Worm (Caenorhabditis elegans) whole organism, midembryonic: ENCODE results near the gene Y57G7A.6.

Experiments
- T22C8.4 ChIP-seq: fragments of 200-800 bp; sonication (Bioruptor generic); IDR thresholded peaks from 2 replicates; pipeline ENCODE4 v1.3.6; 2022; ENCODE audit warnings: missing genetic modification characterization, missing compliant biosample characterization
- cog-1 ChIP-seq: sonication (generic microtip); optimal IDR thresholded peaks from 2 replicates; lab custom pipeline; 2016; ENCODE audit warnings: missing genetic modification characterization, missing compliant biosample characterization
- flt-1 ChIP-seq: fragments of 200-800 bp; sonication (Bioruptor generic); IDR thresholded peaks from 2 replicates; pipeline ENCODE4 v1.3.6; 2022; ENCODE audit warnings: missing genetic modification characterization, missing compliant biosample characterization
- klf-2 ChIP-seq: fragments of 200-800 bp; sonication (Bioruptor generic); conservative IDR thresholded peaks from 2 replicates; pipeline ENCODE4 v1.3.6; 2022; ENCODE audit warnings: missing genetic modification reagents, missing genetic modification characterization, missing compliant biosample characterization
- med-1 ChIP-seq: sonication (generic microtip); optimal IDR thresholded peaks from 2 replicates; lab custom pipeline; 2017; ENCODE audit warnings: missing genetic modification characterization, mild to moderate bottlenecking, missing compliant biosample characterization, antibody characterized with exemption, missing genetic modification reagents; ENCODE audit not compliant: insufficient read depth
- ref-1 ChIP-seq: fragments of 200-800 bp; sonication (Bioruptor generic); conservative IDR thresholded peaks from 2 replicates; pipeline ENCODE4 v1.3.6; 2022; ENCODE audit warnings: missing genetic modification reagents, missing genetic modification characterization, missing compliant biosample characterization

DNA sequence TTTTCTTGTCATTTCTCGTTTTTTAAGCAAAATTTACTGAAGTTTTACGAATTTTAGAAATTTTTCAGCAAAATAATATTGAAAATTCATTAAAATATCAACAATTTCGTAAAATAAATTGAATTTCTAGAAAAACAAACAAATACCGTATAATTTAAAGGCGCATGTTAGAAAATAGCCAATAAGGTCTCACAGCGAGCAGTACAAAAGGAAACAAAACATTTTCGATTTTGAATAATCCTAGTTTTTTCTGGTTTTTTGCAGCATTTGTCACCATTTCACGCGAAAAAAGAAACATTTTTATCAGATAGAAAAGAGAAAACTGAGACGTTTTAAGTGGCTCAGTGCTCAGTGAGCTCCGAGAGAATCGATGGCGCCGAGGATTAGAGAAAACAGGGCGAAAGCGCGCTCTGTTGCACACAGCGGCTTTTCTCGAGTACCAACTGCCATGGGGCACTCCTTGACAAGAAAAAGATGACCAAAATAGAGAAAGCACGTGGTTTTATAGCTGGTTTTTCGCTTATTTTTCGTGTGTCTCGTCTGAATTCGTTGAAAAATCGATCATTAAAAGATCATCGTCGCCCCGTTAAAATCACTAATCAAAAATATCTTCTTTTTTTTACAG lies 24.6 kb upstream of the Y57G7A.6 start, which contains the start of the genes alh-6 and fcho-1:
- no peak for TF ChIP-seq flt-1 (GFP tag; lab: Robert Waterston, UW)
- TF ChIP-seq cog-1 (tag; lab: Kevin White, UChicago): no peak
- no peak for TF ChIP-seq ref-1 (GFP tag; lab: Robert Waterston, UW)
- no peak for TF ChIP-seq T22C8.4 (GFP tag; lab: Robert Waterston, UW)
- TF ChIP-seq med-1 (GFP tag; lab: Kevin White, UChicago): no peak
- no peak for TF ChIP-seq klf-2 (GFP tag; lab: Robert Waterston, UW)
